Worm (Caenorhabditis elegans): Measurements from ENCODE around the gene str-92.

str-92 gene

ce11 chrV:17659228-17659627 is 17.2 kb downstream of the str-92 start, which contains the start of gene fbxa-108 (continued):
- peak; percentile 67 for TF ChIP-seq ets-4 (GFP tag; optimal IDR thresholded peaks at IDR 0.05)
- no peak for TF ChIP-seq repo-1 (tag; optimal IDR thresholded peaks at IDR 0.05)
- no peak for TF ChIP-seq Y95B8A.8 (GFP tag; IDR thresholded peaks at IDR 0.05)
- no peak for TF ChIP-seq lsl-1 (GFP tag; optimal IDR thresholded peaks at IDR 0.05)
- no peak for TF ChIP-seq tlf-1 (GFP tag; optimal IDR thresholded peaks at IDR 0.05)
- peak; percentile 13 for TF ChIP-seq attf-5 (GFP tag; optimal IDR thresholded peaks at IDR 0.05)
- TF ChIP-seq madf-3 (GFP tag; IDR thresholded peaks at IDR 0.05) = no peak
- no peak for TF ChIP-seq ceh-91 (GFP tag; IDR thresholded peaks at IDR 0.05)
- no peak for TF ChIP-seq let-526 (GFP tag; IDR thresholded peaks at IDR 0.05)
- 0 out of 2 replicates have a peak, but pooled peaks have one; percentile 46 for TF ChIP-seq egl-44 (GFP tag; IDR thresholded peaks at IDR 0.05)
- no peak for TF ChIP-seq rpc-1 (optimal IDR thresholded peaks at IDR 0.05)
- no peak for TF ChIP-seq rpc-1 (tag; optimal IDR thresholded peaks at IDR 0.05)
- no peak for TF ChIP-seq ccch-3 (GFP tag; optimal IDR thresholded peaks at IDR 0.05)
- TF ChIP-seq xnd-1 (tag; optimal IDR thresholded peaks at IDR 0.05) = no peak
- no peak for TF ChIP-seq F37B4.10 (GFP tag; IDR thresholded peaks at IDR 0.05)
- TF ChIP-seq dpff-1 (tag; optimal IDR thresholded peaks at IDR 0.05) = no peak
- TF ChIP-seq F49E8.2 (tag; optimal IDR thresholded peaks at IDR 0.05; ENCODE audit: insufficient read depth) = no peak
- TF ChIP-seq snpc-1.3 (tag; optimal IDR thresholded peaks at IDR 0.05; ENCODE audit: insufficient read depth) = no peak
- TF ChIP-seq ztf-3 (GFP tag; optimal IDR thresholded peaks at IDR 0.05) = no peak
- no peak for TF ChIP-seq ceh-79 (tag; optimal IDR thresholded peaks at IDR 0.05)
- TF ChIP-seq snpc-3.4 (tag; optimal IDR thresholded peaks at IDR 0.05) = no peak
- no peak for TF ChIP-seq mel-28 (tag; optimal IDR thresholded peaks at IDR 0.05; ENCODE audit: borderline replicate concordance)
- TF ChIP-seq rec-8 (tag; optimal IDR thresholded peaks at IDR 0.05) = no peak
- no peak for TF ChIP-seq mes-4 (tag; optimal IDR thresholded peaks at IDR 0.05)
- peak; percentile 82 for TF ChIP-seq pha-4 (tag; optimal IDR thresholded peaks at IDR 0.05)
- no peak for TF ChIP-seq nfya-2 (GFP tag; IDR thresholded peaks at IDR 0.05)
- no peak for TF ChIP-seq chd-7 (tag; optimal IDR thresholded peaks at IDR 0.05)
- no peak for TF ChIP-seq lin-40 (tag; optimal IDR thresholded peaks at IDR 0.05)
- TF ChIP-seq snpc-1.1 (tag; optimal IDR thresholded peaks at IDR 0.05; ENCODE audit: insufficient read depth) = no peak
- TF ChIP-seq nhr-120 (GFP tag; IDR thresholded peaks at IDR 0.05) = no peak
- no peak for TF ChIP-seq hrde-1 (tag; optimal IDR thresholded peaks at IDR 0.05; ENCODE audit: borderline replicate concordance)

DNA sequence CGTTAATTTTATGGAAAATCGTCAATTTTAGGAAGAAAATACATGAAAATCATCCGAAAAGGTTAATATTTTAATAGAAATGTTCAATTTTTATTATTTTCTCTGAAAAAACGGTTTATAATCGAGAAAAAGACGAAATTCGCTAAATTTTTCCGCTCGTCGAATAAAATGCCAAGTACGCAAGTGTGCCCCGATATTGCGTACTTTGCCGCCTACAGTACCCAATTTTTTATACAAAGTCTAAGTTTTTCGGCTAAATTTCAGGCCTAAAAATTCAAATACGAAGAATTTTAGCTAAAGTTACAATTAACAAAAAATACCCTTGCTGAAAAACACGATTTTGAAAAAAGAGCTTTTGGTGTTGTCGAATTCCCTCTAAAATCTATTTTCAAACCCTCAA is 17.6 kb downstream of the str-92 start:
- 0 out of 2 replicates have a peak, but pooled peaks have one; percentile 16 for TF ChIP-seq ceh-91 (GFP tag; IDR thresholded peaks at IDR 0.05)
- TF ChIP-seq ztf-26 (tag; optimal IDR thresholded peaks at IDR 0.05) = no peak
- TF ChIP-seq pbrm-1 (GFP tag; IDR thresholded peaks at IDR 0.05) = no peak
- TF ChIP-seq lsl-1 (GFP tag; optimal IDR thresholded peaks at IDR 0.05) = peak; percentile 88
- peak; percentile 56 for TF ChIP-seq xnd-1 (tag; optimal IDR thresholded peaks at IDR 0.05)
- TF ChIP-seq F57C9.4 (tag; optimal IDR thresholded peaks at IDR 0.05) = no peak
- TF ChIP-seq cebp-1 (GFP tag; IDR thresholded peaks at IDR 0.05) = no peak
- no peak for TF ChIP-seq cebp-1 (tag; optimal IDR thresholded peaks at IDR 0.05)
- TF ChIP-seq madf-6 (GFP tag; IDR thresholded peaks at IDR 0.05) = peak; percentile 63
- TF ChIP-seq efl-1 (GFP tag; optimal IDR thresholded peaks at IDR 0.05) = no peak
- TF ChIP-seq D2030.7 (GFP tag; IDR thresholded peaks at IDR 0.05) = peak; percentile 48

Measured in whole organism, young adult.